Worm (Caenorhabditis elegans): Measurements from ENCODE around the gene fbxa-7.

DNA sequence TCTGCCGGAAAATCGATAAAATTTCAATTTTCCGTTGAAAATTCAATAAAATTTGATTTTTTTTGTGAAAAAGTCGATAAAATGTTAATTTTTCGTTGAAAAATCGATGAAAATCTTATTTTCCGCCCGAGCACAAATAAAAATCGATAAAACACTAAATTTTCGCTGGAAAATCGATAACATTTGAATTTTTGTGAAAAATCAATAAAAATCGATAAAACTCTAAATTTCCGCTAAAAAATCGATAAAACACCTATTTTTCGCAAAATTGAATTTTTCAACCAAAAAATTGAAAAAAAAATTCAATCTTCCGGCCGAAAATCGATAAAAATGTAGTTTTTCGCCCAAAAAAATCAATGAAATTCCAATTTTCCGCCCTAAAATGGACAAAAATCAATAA is 46.1 kb downstream of the fbxa-7 start:
- TF ChIP-seq C08G9.2 (tag; optimal IDR thresholded peaks at IDR 0.05) (no peak), hlh-30 (tag; optimal IDR thresholded peaks at IDR 0.05; ENCODE audit: insufficient read depth) (no peak)
